Fruit fly (Drosophila melanogaster): ENCODE measurements around the gene CG7420.

dm6 chr2L:1491791-1492345 is 10.8 kb downstream of the CG7420 start, which contains the start of gene CG31928:
- peak; percentile 84 to 97 for TF ChIP-seq CTCF (optimal IDR thresholded peaks at IDR 0.05)
- TF ChIP-seq CG8478 (optimal IDR thresholded peaks at IDR 0.05), result no peak
